Worm (Caenorhabditis elegans) whole organism, L3 larva: ENCODE measurements around the gene alh-10.

Experiments used
- mdl-1 ChIP-seq: fragments of 150-350 bp; optimal IDR thresholded peaks from 2 replicates; lab custom pipeline; 2014; ENCODE audit warnings: missing biosample characterization, missing genetic modification characterization
- nhr-237 ChIP-seq: fragments of 150-350 bp; optimal IDR thresholded peaks from 2 replicates; lab custom pipeline; 2014; ENCODE audit warnings: missing biosample characterization, missing genetic modification characterization
- zag-1 ChIP-seq: fragments of 150-350 bp; optimal IDR thresholded peaks from 2 replicates; lab custom pipeline; 2014; ENCODE audit warnings: missing biosample characterization, missing genetic modification characterization

- no peak for TF ChIP-seq zag-1 (tag; lab: Kevin White, UChicago)
- TF ChIP-seq mdl-1: no peak
- no peak for TF ChIP-seq nhr-237 (tag; lab: Kevin White, UChicago)
Measured at ce11 chrX:7116896-7117295, 26.5 kb downstream of the alh-10 start, which contains the start of gene hen-1.
